Fruit fly (Drosophila melanogaster) whole organism, embryonic: ENCODE results near the gene CheA7a.

Source experiments
- ATbp ChIP-seq: fragments of 200-800 bp; sonication (Bioruptor generic); optimal IDR thresholded peaks from 2 replicates; lab custom pipeline; 2017; ENCODE audit warnings: missing biosample characterization, mild to moderate bottlenecking, missing genetic modification characterization, missing genetic modification reagents
- Adf1 ChIP-seq: fragments of 200-800 bp; sonication (Bioruptor generic); IDR thresholded peaks from 2 replicates; pipeline ENCODE4 v1.3.6; 2022; ENCODE audit warnings: missing biosample characterization, missing genetic modification characterization
- Asciz ChIP-seq: fragments of 200-800 bp; sonication (Bioruptor generic); optimal IDR thresholded peaks from 2 replicates; lab custom pipeline; 2017; ENCODE audit warnings: missing biosample characterization, mild to moderate bottlenecking, missing genetic modification characterization, missing genetic modification reagents
- Blimp-1 ChIP-seq: fragments of 200-800 bp; sonication (Bioruptor generic); optimal IDR thresholded peaks from 3 replicates; lab custom pipeline; 2018; ENCODE audit warnings: missing biosample characterization, missing genetic modification characterization, mild to moderate bottlenecking, moderate library complexity, missing genetic modification reagents
- CG11085 ChIP-seq: fragments of 200-800 bp; sonication (Bioruptor generic); IDR thresholded peaks from 2 replicates; pipeline ENCODE4 v1.3.6; 2022; ENCODE audit warnings: missing biosample characterization, missing genetic modification characterization
- CG11456 ChIP-seq: fragments of 200-800 bp; sonication (Bioruptor generic); IDR thresholded peaks from 3 replicates; pipeline ENCODE4 v1.3.6; 2022; ENCODE audit warnings: missing biosample characterization, missing genetic modification characterization
- CG11695 ChIP-seq: fragments of 200-800 bp; sonication (Bioruptor generic); IDR thresholded peaks from 3 replicates; pipeline ENCODE4 v1.3.6; 2022; ENCODE audit warnings: missing biosample characterization, missing genetic modification characterization
- CG12299 ChIP-seq: fragments of 200-800 bp; sonication (Bioruptor generic); optimal IDR thresholded peaks from 2 replicates; lab custom pipeline; 2018; ENCODE audit warnings: missing biosample characterization, mild to moderate bottlenecking, missing genetic modification characterization
- CG12391 ChIP-seq: fragments of 200-800 bp; sonication (Bioruptor generic); optimal IDR thresholded peaks from 3 replicates; lab custom pipeline; 2018; ENCODE audit warnings: missing biosample characterization, mild to moderate bottlenecking, missing genetic modification characterization, moderate library complexity
- CG13296 ChIP-seq: fragments of 200-800 bp; sonication (Bioruptor generic); optimal IDR thresholded peaks from 3 replicates; lab custom pipeline; 2018; ENCODE audit warnings: missing biosample characterization, mild to moderate bottlenecking, missing genetic modification characterization
- CG14710 ChIP-seq: fragments of 200-800 bp; sonication (Bioruptor generic); optimal IDR thresholded peaks from 3 replicates; lab custom pipeline; 2019; ENCODE audit warnings: missing biosample characterization, mild to moderate bottlenecking, missing genetic modification characterization, moderate library complexity
- CG15601 ChIP-seq: fragments of 200-800 bp; sonication (Bioruptor generic); optimal IDR thresholded peaks from 3 replicates; lab custom pipeline; 2019; ENCODE audit warnings: missing biosample characterization, mild to moderate bottlenecking, missing genetic modification characterization, moderate library complexity
- CG1602 ChIP-seq: fragments of 200-800 bp; sonication (Bioruptor generic); optimal IDR thresholded peaks from 3 replicates; lab custom pipeline; 2016; ENCODE audit warnings: missing biosample characterization, missing genetic modification characterization
- CG17186 ChIP-seq: fragments of 200-800 bp; sonication (Bioruptor generic); optimal IDR thresholded peaks from 3 replicates; lab custom pipeline; 2017; ENCODE audit warnings: missing biosample characterization, missing genetic modification reagents, missing genetic modification characterization
- CG3407 ChIP-seq: fragments of 200-800 bp; sonication (Bioruptor generic); optimal IDR thresholded peaks from 2 replicates; lab custom pipeline; 2018; ENCODE audit warnings: missing biosample characterization, mild to moderate bottlenecking, missing genetic modification characterization
- CG3847 ChIP-seq: fragments of 200-800 bp; sonication (Bioruptor generic); IDR thresholded peaks from 2 replicates; pipeline ENCODE4 v1.3.6; 2022; ENCODE audit warnings: missing biosample characterization, missing genetic modification characterization
- CG4424 ChIP-seq: fragments of 200-800 bp; sonication (Bioruptor generic); optimal IDR thresholded peaks from 3 replicates; lab custom pipeline; 2016; ENCODE audit warnings: missing biosample characterization, missing genetic modification characterization
- CG6272 ChIP-seq: fragments of 200-800 bp; sonication (Bioruptor generic); IDR thresholded peaks from 2 replicates; pipeline ENCODE4 v1.3.6; 2022; ENCODE audit warnings: missing biosample characterization, missing genetic modification characterization
- CG7556 ChIP-seq: fragments of 200-800 bp; sonication (Bioruptor generic); optimal IDR thresholded peaks from 2 replicates; lab custom pipeline; 2017; ENCODE audit warnings: missing biosample characterization, mild to moderate bottlenecking, missing genetic modification characterization
- CG7745 ChIP-seq: fragments of 200-800 bp; sonication (Bioruptor generic); optimal IDR thresholded peaks from 2 replicates; lab custom pipeline; 2018; ENCODE audit warnings: missing biosample characterization, mild to moderate bottlenecking, missing genetic modification characterization, moderate library complexity
- CG8359 ChIP-seq: fragments of 200-800 bp; sonication (Bioruptor generic); optimal IDR thresholded peaks from 2 replicates; lab custom pipeline; 2017; ENCODE audit warnings: missing biosample characterization, mild to moderate bottlenecking, missing genetic modification characterization, borderline replicate concordance
- Chrac-16 ChIP-seq: fragments of 200-800 bp; sonication (Bioruptor generic); optimal IDR thresholded peaks from 3 replicates; lab custom pipeline; 2016; ENCODE audit warnings: missing biosample characterization, missing genetic modification characterization
- Doc3 ChIP-seq: fragments of 200-800 bp; sonication (Bioruptor generic); IDR thresholded peaks from 3 replicates; pipeline ENCODE4 v1.3.6; 2022; ENCODE audit warnings: missing biosample characterization, missing genetic modification characterization; ENCODE audit not compliant: partially characterized antibody
- Drgx ChIP-seq: fragments of 200-800 bp; sonication (Bioruptor generic); IDR thresholded peaks from 2 replicates; pipeline ENCODE4 v1.3.6; 2022; ENCODE audit warnings: missing biosample characterization, missing genetic modification characterization
- HmgD ChIP-seq: fragments of 200-800 bp; sonication (Bioruptor generic); optimal IDR thresholded peaks from 3 replicates; lab custom pipeline; 2016; ENCODE audit warnings: missing biosample characterization, missing genetic modification characterization
- Hr3 ChIP-seq: fragments of 200-800 bp; sonication (Bioruptor generic); optimal IDR thresholded peaks from 3 replicates; lab custom pipeline; 2016; ENCODE audit warnings: missing biosample characterization, missing genetic modification characterization
- Lim3 ChIP-seq: fragments of 200-800 bp; sonication (Bioruptor generic); IDR thresholded peaks from 2 replicates; pipeline ENCODE4 v1.3.6; 2022; ENCODE audit warnings: missing biosample characterization, missing genetic modification characterization
- PHDP ChIP-seq: fragments of 200-800 bp; sonication (Bioruptor generic); optimal IDR thresholded peaks from 3 replicates; lab custom pipeline; 2018; ENCODE audit warnings: missing biosample characterization, mild to moderate bottlenecking, missing genetic modification characterization, moderate library complexity
- Spps ChIP-seq: fragments of 200-800 bp; sonication (Bioruptor generic); optimal IDR thresholded peaks from 2 replicates; lab custom pipeline; 2018; ENCODE audit warnings: missing biosample characterization, mild to moderate bottlenecking, missing genetic modification characterization
- Ssrp ChIP-seq: fragments of 200-800 bp; sonication (Bioruptor generic); optimal IDR thresholded peaks from 2 replicates; lab custom pipeline; 2018; ENCODE audit warnings: missing biosample characterization, mild to moderate bottlenecking, missing genetic modification characterization, moderate library complexity
- ac ChIP-seq: fragments of 200-800 bp; sonication (Bioruptor generic); optimal IDR thresholded peaks from 3 replicates; lab custom pipeline; 2017; ENCODE audit warnings: missing biosample characterization, mild to moderate bottlenecking, missing genetic modification characterization
- ci ChIP-seq: fragments of 200-800 bp; sonication (Bioruptor generic); IDR thresholded peaks from 3 replicates; pipeline ENCODE4 v1.3.6; 2022; ENCODE audit warnings: missing biosample characterization, missing genetic modification characterization
- crol ChIP-seq: fragments of 200-800 bp; sonication (Bioruptor generic); IDR thresholded peaks from 2 replicates; pipeline ENCODE4 v1.3.6; 2022; ENCODE audit warnings: missing biosample characterization, missing genetic modification characterization
- emc ChIP-seq: fragments of 200-800 bp; sonication (Bioruptor generic); optimal IDR thresholded peaks from 2 replicates; lab custom pipeline; 2016; ENCODE audit warnings: missing biosample characterization, missing genetic modification characterization
- fu2 ChIP-seq: fragments of 200-800 bp; sonication (Bioruptor generic); optimal IDR thresholded peaks from 2 replicates; lab custom pipeline; 2016; ENCODE audit warnings: missing biosample characterization, missing genetic modification characterization
- gem ChIP-seq: fragments of 200-800 bp; sonication (Bioruptor generic); optimal IDR thresholded peaks from 2 replicates; lab custom pipeline; 2019; ENCODE audit warnings: missing biosample characterization, mild to moderate bottlenecking, missing genetic modification characterization, moderate library complexity
- grau ChIP-seq: fragments of 200-800 bp; optimal IDR thresholded peaks from 3 replicates; lab custom pipeline; 2019; ENCODE audit warnings: missing biosample characterization, mild to moderate bottlenecking, missing genetic modification characterization, moderate library complexity
- grn ChIP-seq: fragments of 200-800 bp; sonication (Bioruptor generic); optimal IDR thresholded peaks from 3 replicates; lab custom pipeline; 2017; ENCODE audit warnings: missing biosample characterization, missing genetic modification characterization
- gsb-n ChIP-seq: fragments of 200-800 bp; sonication (Bioruptor generic); optimal IDR thresholded peaks from 3 replicates; lab custom pipeline; 2018; ENCODE audit warnings: missing biosample characterization, mild to moderate bottlenecking, missing genetic modification characterization
- hkb ChIP-seq, 2 experiments: fragments of 200-800 bp in 1 of 2; fragments of >200 bp in 1 of 2; sonication (Bioruptor generic) in 1 of 2; IDR thresholded peaks in 1 of 2; optimal IDR thresholded peaks in 1 of 2; 2 replicates each; pipeline versions ENCODE4 v1.3.6 to Lab custom; 2017 to 2022; ENCODE audit warnings: missing biosample characterization in 1 of 2, missing genetic modification characterization in 1 of 2
- inv ChIP-seq: fragments of 200-800 bp; sonication (Bioruptor generic); IDR thresholded peaks from 2 replicates; pipeline ENCODE4 v1.3.6; 2022; ENCODE audit warnings: missing biosample characterization, missing genetic modification characterization; ENCODE audit not compliant: partially characterized antibody
- jumu ChIP-seq: fragments of 200-800 bp; sonication (Bioruptor generic); optimal IDR thresholded peaks from 3 replicates; lab custom pipeline; 2016; ENCODE audit warnings: missing biosample characterization, missing genetic modification characterization
- kah ChIP-seq: fragments of 200-800 bp; sonication (Bioruptor generic); optimal IDR thresholded peaks from 2 replicates; lab custom pipeline; 2018; ENCODE audit warnings: missing biosample characterization, mild to moderate bottlenecking, missing genetic modification characterization
- lola ChIP-seq, 3 experiments: fragments of >200 bp in 2 of 3; fragments of 200-800 bp in 1 of 3; sonication (Bioruptor generic) in 1 of 3; optimal IDR thresholded peaks; 2 replicates each; lab custom pipeline; 2017 to 2019; ENCODE audit warnings: missing biosample characterization in 3 of 3, missing genetic modification characterization in 3 of 3, mild to moderate bottlenecking in 1 of 3, moderate library complexity in 1 of 3
- onecut ChIP-seq: fragments of 200-800 bp; sonication (Bioruptor generic); IDR thresholded peaks from 2 replicates; pipeline ENCODE4 v1.3.6; 2022; ENCODE audit warnings: missing biosample characterization, missing genetic modification characterization
- pb ChIP-seq: fragments of 200-800 bp; sonication (Bioruptor generic); optimal IDR thresholded peaks from 3 replicates; lab custom pipeline; 2016; ENCODE audit warnings: missing biosample characterization, missing genetic modification characterization
- sc ChIP-seq, 3 experiments: fragments of >200 bp in 2 of 3; fragments of 200-800 bp in 1 of 3; sonication (Bioruptor generic) in 1 of 3; optimal IDR thresholded peaks; 2 replicates in 2 of 3; 3 replicates in 1 of 3; lab custom pipeline; 2017; ENCODE audit warnings: mild to moderate bottlenecking in 1 of 3, missing biosample characterization in 1 of 3, missing genetic modification characterization in 1 of 3, missing genetic modification reagents in 1 of 3
- sens ChIP-seq: fragments of 200-800 bp; sonication (Bioruptor generic); peaks from one replicate; lab custom pipeline; 2016; ENCODE audit warnings: missing biosample characterization, missing genetic modification characterization
- tap ChIP-seq: fragments of 200-800 bp; optimal IDR thresholded peaks from 3 replicates; lab custom pipeline; 2019; ENCODE audit warnings: missing biosample characterization, mild to moderate bottlenecking, missing genetic modification characterization, moderate library complexity
- usp ChIP-seq: fragments of >200 bp; optimal IDR thresholded peaks from 2 replicates; lab custom pipeline; 2017; ENCODE audit warnings: missing biosample characterization, missing genetic modification characterization

The CheA7a gene

dm6 chrX:7335524-7335991 lies 42.4 kb upstream of the CheA7a start (continued):
- TF ChIP-seq sc (optimal IDR thresholded peaks at IDR 0.05; lab: Kevin White, UChicago) (no peak), sc (GFP tag; optimal IDR thresholded peaks at IDR 0.05; lab: Kevin White, UChicago) (no peak), Chrac-16 (GFP tag; lab: Kevin White, UChicago) (no peak), ci (GFP tag; lab: Robert Waterston, UW) (peak; percentile 56; the same call in 2 of the 3 replicates), CG3407 (GFP tag; lab: Kevin White, UChicago) (peak; percentile 1), HmgD (GFP tag; lab: Kevin White, UChicago) (no peak), Doc3 (GFP tag; lab: Robert Waterston, UW) (no peak), tap (tag; lab: Kevin White, UChicago) (peak; percentile 32), CG1602 (GFP tag; lab: Kevin White, UChicago) (no peak), CG7556 (GFP tag; lab: Kevin White, UChicago) (no peak), Ssrp (tag; lab: Kevin White, UChicago) (peak; percentile 84), CG11456 (GFP tag; lab: Robert Waterston, UW) (no peak), CG11085 (GFP tag; lab: Robert Waterston, UW) (no peak), CG8359 (GFP tag; lab: Kevin White, UChicago) (peak; percentile 65), lola (GFP tag; optimal IDR thresholded peaks at IDR 0.05; lab: Kevin White, UChicago) (peak in 1 of 3 experiments; percentile 58), CG15601 (tag; lab: Kevin White, UChicago) (peak; percentile 66), Spps (peak; percentile 52), Adf1 (no peak), grn (GFP tag; lab: Kevin White, UChicago) (no peak), CG17186 (GFP tag; lab: Kevin White, UChicago) (no peak), crol (GFP tag; lab: Robert Waterston, UW) (no peak), fu2 (GFP tag; lab: Kevin White, UChicago) (no peak), Blimp-1 (GFP tag; lab: Kevin White, UChicago) (peak; percentile 69), Hr3 (no peak), pb (GFP tag; lab: Kevin White, UChicago) (no peak), CG13296 (GFP tag; lab: Kevin White, UChicago) (no peak), CG12299 (tag; lab: Kevin White, UChicago) (peak; percentile 44), sens (peak; percentile 94), Drgx (GFP tag; lab: Robert Waterston, UW) (peak; percentile 60), CG6272 (GFP tag; lab: Robert Waterston, UW) (no peak), hkb (optimal IDR thresholded peaks at IDR 0.05; lab: Kevin White, UChicago) (no peak), hkb (GFP tag; IDR thresholded peaks at IDR 0.05; lab: Robert Waterston, UW) (no peak), CG12391 (tag; lab: Kevin White, UChicago) (peak; percentile 68), inv (GFP tag; lab: Robert Waterston, UW) (no peak), gem (tag; lab: Kevin White, UChicago) (peak; percentile 71), CG3847 (GFP tag; lab: Robert Waterston, UW) (no peak), ATbp (no peak), onecut (GFP tag; lab: Robert Waterston, UW) (peak; percentile 58), CG14710 (tag; lab: Kevin White, UChicago) (peak; percentile 46), CG7745 (tag; lab: Kevin White, UChicago) (no peak), Asciz (GFP tag; lab: Kevin White, UChicago) (no peak), CG4424 (peak; percentile 4), CG11695 (GFP tag; lab: Robert Waterston, UW) (no peak), kah (GFP tag; lab: Kevin White, UChicago) (peak; percentile 36), usp (GFP tag; lab: Kevin White, UChicago) (no peak), PHDP (tag; lab: Kevin White, UChicago) (peak; percentile 61), gsb-n (tag; lab: Kevin White, UChicago) (peak; percentile 62), Lim3 (GFP tag; lab: Robert Waterston, UW) (no peak), grau (tag; lab: Kevin White, UChicago) (peak; percentile 19), ac (GFP tag; lab: Kevin White, UChicago) (no peak), jumu (GFP tag; lab: Kevin White, UChicago) (no peak), emc (GFP tag; lab: Kevin White, UChicago) (no peak)
